Fruit fly (Drosophila melanogaster): ENCODE measurements around the gene Sec71.

The Sec71 gene

DNA sequence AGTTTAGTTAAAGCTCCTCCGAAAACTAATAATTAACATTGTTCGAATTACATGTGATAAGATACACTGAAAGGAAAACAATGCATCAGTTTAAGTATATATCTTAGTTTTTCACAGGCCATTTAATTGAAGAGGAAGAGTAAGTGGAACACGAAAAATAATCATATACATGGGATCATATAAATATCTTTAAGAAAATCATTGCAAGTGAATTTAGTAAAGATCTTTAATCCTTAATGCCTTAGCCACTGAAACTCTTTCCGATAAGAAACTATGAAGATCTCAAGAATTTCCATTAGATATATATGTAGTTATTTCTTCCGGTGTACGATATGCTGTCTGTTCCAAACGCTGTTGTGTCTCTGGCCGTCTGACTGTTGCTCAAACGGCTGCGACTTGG, 14.7 kb upstream of the Sec71 start (continued):
- TF ChIP-seq ase (GFP tag; IDR thresholded peaks at IDR 0.05): no peak
- peak; percentile 35 for TF ChIP-seq CG1603 (tag; optimal IDR thresholded peaks at IDR 0.05)
- TF ChIP-seq CG34224 (GFP tag; IDR thresholded peaks at IDR 0.05; ENCODE audit: partially characterized antibody): no peak
- peak; percentile 55 for TF ChIP-seq ems (GFP tag; optimal IDR thresholded peaks at IDR 0.05)
- no peak for TF ChIP-seq otp (GFP tag; IDR thresholded peaks at IDR 0.05)
- peak; percentile 51 for TF ChIP-seq bab2 (GFP tag; optimal IDR thresholded peaks at IDR 0.05)
- TF ChIP-seq CG6854 (GFP tag; optimal IDR thresholded peaks at IDR 0.05): no peak
- TF ChIP-seq peb (GFP tag; IDR thresholded peaks at IDR 0.05): no peak
- TF ChIP-seq ind (GFP tag; optimal IDR thresholded peaks at IDR 0.05): peak; percentile 44
- TF ChIP-seq CG14441 (GFP tag; IDR thresholded peaks at IDR 0.05): peak; percentile 20; the same call in 1 of the 2 replicates
- peak; percentile 21 for TF ChIP-seq zfh2 (GFP tag; optimal IDR thresholded peaks at IDR 0.05)
- no peak for TF ChIP-seq bowl (GFP tag; IDR thresholded peaks at IDR 0.05)
- peak; percentile 58; the same call in 1 of the 2 replicates for TF ChIP-seq CG31441 (GFP tag; IDR thresholded peaks at IDR 0.05)
- peak; percentile 19; the same call in 1 of the 2 replicates for TF ChIP-seq HLH3B (GFP tag; IDR thresholded peaks at IDR 0.05)
- no peak for TF ChIP-seq cad (GFP tag; optimal IDR thresholded peaks at IDR 0.05)
- no peak for TF ChIP-seq CG1529 (GFP tag; optimal IDR thresholded peaks at IDR 0.05)
- peak; percentile 53 for TF ChIP-seq NfI (GFP tag; optimal IDR thresholded peaks at IDR 0.05)
- TF ChIP-seq CG15601 (tag; optimal IDR thresholded peaks at IDR 0.05): peak; percentile 33
- no peak for TF ChIP-seq inv (GFP tag; IDR thresholded peaks at IDR 0.05; ENCODE audit: partially characterized antibody)
- TF ChIP-seq CG10209 (GFP tag; optimal IDR thresholded peaks at IDR 0.05): peak; percentile 73
- TF ChIP-seq CG14014 (GFP tag; IDR thresholded peaks at IDR 0.05): peak; percentile 59
- no peak for TF ChIP-seq CG8765 (GFP tag; IDR thresholded peaks at IDR 0.05)
- TF ChIP-seq CG15696 (tag; optimal IDR thresholded peaks at IDR 0.05): no peak
- no peak for TF ChIP-seq Adf1 (GFP tag; IDR thresholded peaks at IDR 0.05)
- TF ChIP-seq ac (GFP tag; optimal IDR thresholded peaks at IDR 0.05): no peak
- TF ChIP-seq CG10431 (GFP tag; optimal IDR thresholded peaks at IDR 0.05): peak; percentile 30
- TF ChIP-seq pan (optimal IDR thresholded peaks at IDR 0.05): no peak
- TF ChIP-seq pan (GFP tag; optimal IDR thresholded peaks at IDR 0.05 in 1 of 2, IDR thresholded peaks at IDR 0.05 in 1 of 2): peak in 1 of 2 experiments; percentile 47
- no peak for TF ChIP-seq ro (GFP tag; IDR thresholded peaks at IDR 0.05)
- no peak for TF ChIP-seq CG9876 (GFP tag; optimal IDR thresholded peaks at IDR 0.05)
- no peak for TF ChIP-seq h (optimal IDR thresholded peaks at IDR 0.05)
- no peak for TF ChIP-seq psq (GFP tag; optimal IDR thresholded peaks at IDR 0.05)
- TF ChIP-seq Usf (GFP tag; optimal IDR thresholded peaks at IDR 0.05): no peak
- no peak for TF ChIP-seq Dfd (GFP tag; optimal IDR thresholded peaks at IDR 0.05)
- TF ChIP-seq CG7786 (GFP tag; optimal IDR thresholded peaks at IDR 0.05): peak; percentile 6
- no peak for TF ChIP-seq sens-2 (GFP tag; IDR thresholded peaks at IDR 0.05)
- no peak for TF ChIP-seq wor (GFP tag; IDR thresholded peaks at IDR 0.05)
- TF ChIP-seq CG31388 (GFP tag; optimal IDR thresholded peaks at IDR 0.05): no peak
- peak; percentile 59 for TF ChIP-seq Aef1 (GFP tag; IDR thresholded peaks at IDR 0.05)
- no peak for TF ChIP-seq stwl (tag; optimal IDR thresholded peaks at IDR 0.05)
- TF ChIP-seq Drgx (GFP tag; IDR thresholded peaks at IDR 0.05): peak; percentile 76
- no peak for TF ChIP-seq fu2 (GFP tag; optimal IDR thresholded peaks at IDR 0.05)
- TF ChIP-seq CG34422 (GFP tag; IDR thresholded peaks at IDR 0.05): no peak
- TF ChIP-seq CG8281 (tag; optimal IDR thresholded peaks at IDR 0.05): no peak
- TF ChIP-seq Eip74EF (GFP tag; optimal IDR thresholded peaks at IDR 0.05): peak in 1 of 2 experiments; percentile 66
- TF ChIP-seq CG9797 (GFP tag; optimal IDR thresholded peaks at IDR 0.05): no peak
- TF ChIP-seq grn (GFP tag; optimal IDR thresholded peaks at IDR 0.05): no peak
- no peak for TF ChIP-seq Hey (tag; optimal IDR thresholded peaks at IDR 0.05)
- TF ChIP-seq Pdp1 (GFP tag; optimal IDR thresholded peaks at IDR 0.05): peak; percentile 39 to 54
- no peak for TF ChIP-seq Bdp1 (GFP tag; optimal IDR thresholded peaks at IDR 0.05)
- peak; percentile 18 for TF ChIP-seq CG9609 (GFP tag; optimal IDR thresholded peaks at IDR 0.05)
- no peak for TF ChIP-seq CG13123 (GFP tag; optimal IDR thresholded peaks at IDR 0.05)
- TF ChIP-seq so (GFP tag; IDR thresholded peaks at IDR 0.05): no peak

Data from whole organism, embryonic.